Worm (Caenorhabditis elegans) whole organism, L1 larva: ENCODE data around the gene fem-3.

ENCODE experiments used
- C34B4.2 ChIP-seq: sonication (generic microtip); optimal IDR thresholded peaks from 2 replicates; lab custom pipeline; 2017; ENCODE audit warnings: mild to moderate bottlenecking, missing genetic modification characterization, missing compliant biosample characterization
- F16B12.6 ChIP-seq: fragments of 150-350 bp; optimal IDR thresholded peaks from 2 replicates; lab custom pipeline; 2014; ENCODE audit warnings: missing biosample characterization, missing genetic modification characterization
- aha-1 ChIP-seq: fragments of 150-350 bp; optimal IDR thresholded peaks from 2 replicates; lab custom pipeline; 2014; ENCODE audit warnings: missing biosample characterization, missing genetic modification characterization
- ceh-8 ChIP-seq: fragments of 200-800 bp; sonication (Bioruptor generic); optimal IDR thresholded peaks from 2 replicates; lab custom pipeline; 2018; ENCODE audit warnings: mild to moderate bottlenecking, missing genetic modification characterization, moderate library complexity, missing compliant biosample characterization
- ceh-82 ChIP-seq, 3 experiments: fragments of 150-350 bp in 1 of 3; sonication (generic microtip) in 2 of 3; optimal IDR thresholded peaks; 2 replicates each; lab custom pipeline; 2014 to 2017; ENCODE audit warnings: missing biosample characterization in 3 of 3, missing genetic modification characterization in 3 of 3
- ceh-90 ChIP-seq: sonication (generic microtip); optimal IDR thresholded peaks from 2 replicates; lab custom pipeline; 2016; ENCODE audit warnings: missing genetic modification characterization, missing compliant biosample characterization
- efl-3 ChIP-seq: fragments of 200-800 bp; sonication (Bioruptor generic); optimal IDR thresholded peaks from 2 replicates; lab custom pipeline; 2018; ENCODE audit warnings: mild to moderate bottlenecking, missing genetic modification characterization, missing compliant biosample characterization
- elt-3 ChIP-seq, 6 experiments: fragments of 150-350 bp in 1 of 6; sonication (generic microtip); optimal IDR thresholded peaks; 2 replicates each; lab custom pipeline; 2017 to 2018; ENCODE audit warnings: missing biosample characterization in 6 of 6, missing genetic modification characterization in 6 of 6, inconsistent platforms in 1 of 6
- fkh-4 ChIP-seq: sonication (generic microtip); optimal IDR thresholded peaks from 2 replicates; lab custom pipeline; 2016; ENCODE audit warnings: missing compliant biosample characterization, missing genetic modification characterization, borderline replicate concordance
- fkh-8 ChIP-seq: sonication (generic microtip); optimal IDR thresholded peaks from 2 replicates; lab custom pipeline; 2016; ENCODE audit warnings: mild to moderate bottlenecking, missing genetic modification characterization, missing compliant biosample characterization
- grh-1 ChIP-seq: fragments of 200-800 bp; sonication (Bioruptor generic); IDR thresholded peaks from 2 replicates; pipeline ENCODE4 v1.3.6; 2022; ENCODE audit warnings: missing genetic modification reagents, missing genetic modification characterization, missing compliant biosample characterization
- hlh-17 ChIP-seq: fragments of 200-800 bp; sonication (Bioruptor generic); optimal IDR thresholded peaks from 2 replicates; lab custom pipeline; 2018; ENCODE audit warnings: missing genetic modification characterization, mild to moderate bottlenecking, missing compliant biosample characterization, moderate library complexity, borderline replicate concordance
- hlh-4 ChIP-seq: sonication (generic microtip); optimal IDR thresholded peaks from 2 replicates; lab custom pipeline; 2016; ENCODE audit warnings: mild to moderate bottlenecking, missing genetic modification characterization, missing compliant biosample characterization
- hpl-2 ChIP-seq: fragments of 150-350 bp; optimal IDR thresholded peaks from 2 replicates; lab custom pipeline; 2014; ENCODE audit warnings: missing biosample characterization, missing genetic modification reagents, missing genetic modification characterization
- jun-1 ChIP-seq: fragments of 150-350 bp; optimal IDR thresholded peaks from 2 replicates; lab custom pipeline; 2014; ENCODE audit warnings: missing biosample characterization, missing genetic modification reagents, missing genetic modification characterization
- lin-13 ChIP-seq: fragments of 150-350 bp; optimal IDR thresholded peaks from 2 replicates; lab custom pipeline; 2014; ENCODE audit warnings: missing biosample characterization, missing genetic modification reagents, missing genetic modification characterization
- lin-14 ChIP-seq: fragments of 200-800 bp; sonication (Bioruptor generic); optimal IDR thresholded peaks from 2 replicates; lab custom pipeline; 2018; ENCODE audit warnings: mild to moderate bottlenecking, missing genetic modification characterization, moderate library complexity, missing compliant biosample characterization
- lin-15B ChIP-seq: fragments of 150-350 bp; sonication (generic microtip); optimal IDR thresholded peaks from 3 replicates; lab custom pipeline; 2014; ENCODE audit warnings: missing biosample characterization, missing genetic modification characterization
- lin-39 ChIP-seq: fragments of 150-350 bp; optimal IDR thresholded peaks from 2 replicates; lab custom pipeline; 2014; ENCODE audit warnings: missing biosample characterization, missing genetic modification reagents, missing genetic modification characterization
- lir-3 ChIP-seq: sonication (generic microtip); optimal IDR thresholded peaks from 2 replicates; lab custom pipeline; 2016; ENCODE audit warnings: mild to moderate bottlenecking, missing genetic modification characterization, moderate library complexity, missing compliant biosample characterization; ENCODE audit not compliant: poor library complexity
- lsy-2 ChIP-seq, 2 experiments: fragments of 150-350 bp; optimal IDR thresholded peaks; 2 replicates each; lab custom pipeline; 2014; ENCODE audit warnings: missing biosample characterization in 2 of 2, missing genetic modification characterization in 2 of 2
- mdl-1 ChIP-seq, 2 experiments: fragments of 150-350 bp; optimal IDR thresholded peaks; 2 replicates each; lab custom pipeline; 2014 to 2017; ENCODE audit warnings: missing biosample characterization in 2 of 2, missing genetic modification characterization in 2 of 2, inconsistent platforms in 1 of 2
- mep-1 ChIP-seq: fragments of 150-350 bp; optimal IDR thresholded peaks from 2 replicates; lab custom pipeline; 2014; ENCODE audit warnings: missing biosample characterization, missing genetic modification characterization
- nhr-11 ChIP-seq: fragments of 150-350 bp; optimal IDR thresholded peaks from 2 replicates; lab custom pipeline; 2014; ENCODE audit warnings: missing biosample characterization, missing genetic modification characterization
- nhr-12 ChIP-seq: sonication (generic microtip); optimal IDR thresholded peaks from 2 replicates; lab custom pipeline; 2017; ENCODE audit warnings: missing biosample characterization, missing genetic modification characterization
- nhr-20 ChIP-seq: sonication (generic microtip); optimal IDR thresholded peaks from 2 replicates; lab custom pipeline; 2016; ENCODE audit warnings: mild to moderate bottlenecking, missing genetic modification characterization, missing compliant biosample characterization
- nhr-28 ChIP-seq: fragments of 150-350 bp; optimal IDR thresholded peaks from 2 replicates; lab custom pipeline; 2014; ENCODE audit warnings: missing biosample characterization, missing genetic modification characterization
- nhr-47 ChIP-seq: sonication (generic microtip); optimal IDR thresholded peaks from 2 replicates; lab custom pipeline; 2016; ENCODE audit warnings: mild to moderate bottlenecking, missing genetic modification characterization, moderate library complexity, missing compliant biosample characterization
- nhr-71 ChIP-seq: sonication (generic microtip); optimal IDR thresholded peaks from 2 replicates; lab custom pipeline; 2016; ENCODE audit warnings: mild to moderate bottlenecking, missing genetic modification characterization, moderate library complexity, missing compliant biosample characterization
- nhr-84 ChIP-seq: sonication (generic microtip); optimal IDR thresholded peaks from 2 replicates; lab custom pipeline; 2017; ENCODE audit warnings: missing biosample characterization, missing genetic modification characterization
- nhr-85 ChIP-seq: sonication (generic microtip); peaks from one replicate; lab custom pipeline; 2016; ENCODE audit warnings: missing genetic modification characterization, inconsistent platforms, missing compliant biosample characterization
- pax-3 ChIP-seq: fragments of 200-800 bp; sonication (Bioruptor generic); optimal IDR thresholded peaks from 2 replicates; lab custom pipeline; 2018; ENCODE audit warnings: mild to moderate bottlenecking, missing genetic modification characterization, moderate library complexity, missing compliant biosample characterization
- pqm-1 ChIP-seq: sonication (generic microtip); optimal IDR thresholded peaks from 3 replicates; lab custom pipeline; 2017; ENCODE audit warnings: missing biosample characterization, missing genetic modification characterization
- snpc-4 ChIP-seq: fragments of 150-350 bp; optimal IDR thresholded peaks from 2 replicates; lab custom pipeline; 2014; ENCODE audit warnings: missing biosample characterization, missing genetic modification characterization
- sptf-1 ChIP-seq: fragments of 150-350 bp; optimal IDR thresholded peaks from 2 replicates; lab custom pipeline; 2014; ENCODE audit warnings: missing biosample characterization, missing genetic modification characterization
- sup-37 ChIP-seq: fragments of 200-800 bp; sonication (Bioruptor generic); optimal IDR thresholded peaks from 2 replicates; lab custom pipeline; 2018; ENCODE audit warnings: mild to moderate bottlenecking, missing genetic modification characterization, missing compliant biosample characterization
- tbx-2 ChIP-seq: sonication (generic microtip); optimal IDR thresholded peaks from 2 replicates; lab custom pipeline; 2016; ENCODE audit warnings: missing genetic modification characterization, missing compliant biosample characterization
- unc-130 ChIP-seq: fragments of 150-350 bp; optimal IDR thresholded peaks from 2 replicates; lab custom pipeline; 2017; ENCODE audit warnings: missing biosample characterization, missing genetic modification characterization, inconsistent platforms
- unc-98 ChIP-seq: fragments of 200-800 bp; sonication (Bioruptor generic); IDR thresholded peaks from 2 replicates; pipeline ENCODE4 v1.3.6; 2022; ENCODE audit warnings: missing genetic modification characterization, missing compliant biosample characterization
- vab-15 ChIP-seq: sonication (generic microtip); optimal IDR thresholded peaks from 2 replicates; lab custom pipeline; 2017; ENCODE audit warnings: missing genotype, mild to moderate bottlenecking, missing genetic modification characterization, missing compliant biosample characterization
- xbp-1 ChIP-seq: sonication (generic microtip); optimal IDR thresholded peaks from 2 replicates; lab custom pipeline; 2016; ENCODE audit warnings: missing genetic modification characterization, missing compliant biosample characterization
- zag-1 ChIP-seq: fragments of 150-350 bp; optimal IDR thresholded peaks from 2 replicates; lab custom pipeline; 2014; ENCODE audit warnings: missing biosample characterization, missing genetic modification characterization
- zip-4 ChIP-seq: fragments of 200-800 bp; sonication (Bioruptor generic); optimal IDR thresholded peaks from 2 replicates; lab custom pipeline; 2018; ENCODE audit warnings: mild to moderate bottlenecking, missing genetic modification characterization, moderate library complexity, missing compliant biosample characterization
- ztf-11 ChIP-seq, 2 experiments: sonication (generic microtip); optimal IDR thresholded peaks; 2 replicates each; lab custom pipeline; 2016 to 2017; ENCODE audit warnings: missing genetic modification characterization in 2 of 2, missing biosample characterization in 1 of 2, missing compliant biosample characterization in 1 of 2

fem-3 gene

DNA sequence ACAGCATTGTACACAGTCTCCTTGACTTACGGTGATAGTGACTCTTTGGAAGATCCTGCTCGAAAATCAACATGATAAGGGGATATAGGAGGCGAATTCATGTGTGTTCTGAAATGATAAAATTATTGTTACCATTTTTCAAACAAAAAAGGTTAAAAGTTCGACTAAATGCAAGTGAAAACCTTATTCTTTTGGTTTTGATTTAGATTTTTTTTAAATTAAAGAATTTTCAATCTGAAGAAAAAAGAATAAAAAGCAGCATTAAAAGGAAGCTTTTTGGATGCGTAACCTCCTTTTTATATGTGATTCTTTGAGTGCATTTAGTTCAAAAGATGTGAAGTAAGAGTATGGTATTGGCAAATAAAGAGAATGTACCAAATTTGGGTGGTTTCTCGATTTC, 30.6 kb downstream of the fem-3 start, which contains the start of gene delm-1:
Gene delm-1 (minus strand): TSS at position 101 of the 400 bp plus-strand sequence.
- TF ChIP-seq pqm-1 (tag; lab: Kevin White, UChicago), result no peak
- TF ChIP-seq lin-39 (tag; lab: Kevin White, UChicago), result no peak
- TF ChIP-seq vab-15, result no peak
- no peak for TF ChIP-seq lir-3 (tag; lab: Kevin White, UChicago)
- no peak for TF ChIP-seq nhr-28 (tag; lab: Kevin White, UChicago)
- no peak for TF ChIP-seq efl-3 (GFP tag; lab: Kevin White, UChicago)
- no peak for TF ChIP-seq hlh-4 (tag; lab: Kevin White, UChicago)
- TF ChIP-seq mep-1 (tag; lab: Kevin White, UChicago), result no peak
- TF ChIP-seq snpc-4 (tag; lab: Kevin White, UChicago), result no peak
- TF ChIP-seq lin-14 (GFP tag; lab: Kevin White, UChicago), result no peak
- no peak for TF ChIP-seq lin-15B (tag; lab: Kevin White, UChicago)
- TF ChIP-seq nhr-84 (tag; lab: Kevin White, UChicago), result no peak
- no peak for TF ChIP-seq tbx-2 (tag; lab: Kevin White, UChicago)
- no peak for TF ChIP-seq ceh-8 (GFP tag; lab: Kevin White, UChicago)
- no peak for TF ChIP-seq aha-1
- TF ChIP-seq nhr-71 (tag; lab: Kevin White, UChicago), result no peak
- no peak for TF ChIP-seq nhr-47 (tag; lab: Kevin White, UChicago)
- TF ChIP-seq mdl-1 (tag; optimal IDR thresholded peaks at IDR 0.05; lab: Kevin White, UChicago), result no peak
- TF ChIP-seq zag-1 (tag; lab: Kevin White, UChicago), result no peak
- TF ChIP-seq zip-4 (GFP tag; lab: Kevin White, UChicago), result no peak

ce11 chrIV:9140172-9140805, 35.5 kb downstream of the fem-3 start:
- TF ChIP-seq lin-13 (GFP tag; lab: Kevin White, UChicago) (no peak), hlh-17 (GFP tag; lab: Kevin White, UChicago) (no peak), lin-15B (tag; lab: Kevin White, UChicago) (no peak), zag-1 (tag; lab: Kevin White, UChicago) (no peak), ceh-90 (tag; lab: Kevin White, UChicago) (no peak), hpl-2 (GFP tag; lab: Kevin White, UChicago) (no peak), sup-37 (no peak), lin-14 (GFP tag; lab: Kevin White, UChicago) (no peak), ceh-8 (GFP tag; lab: Kevin White, UChicago) (no peak), zip-4 (GFP tag; lab: Kevin White, UChicago) (no peak), nhr-85 (no peak), lsy-2 (tag; optimal IDR thresholded peaks at IDR 0.05; lab: Kevin White, UChicago) (no peak), jun-1 (tag; lab: Kevin White, UChicago) (no peak), C34B4.2 (tag; lab: Kevin White, UChicago) (no peak), snpc-4 (tag; lab: Kevin White, UChicago) (no peak), pax-3 (no peak), ceh-82 (tag; optimal IDR thresholded peaks at IDR 0.05; lab: Kevin White, UChicago) (no peak), nhr-12 (no peak), unc-130 (tag; lab: Kevin White, UChicago) (no peak), ztf-11 (tag; optimal IDR thresholded peaks at IDR 0.05; lab: Kevin White, UChicago) (no peak)

- TF ChIP-seq unc-98 (GFP tag; lab: Robert Waterston, UW) (no peak), nhr-85 (no peak), lir-3 (tag; lab: Kevin White, UChicago) (no peak), ceh-90 (tag; lab: Kevin White, UChicago) (no peak), lin-39 (tag; lab: Kevin White, UChicago) (no peak), sptf-1 (tag; lab: Kevin White, UChicago) (no peak), fkh-8 (tag; lab: Kevin White, UChicago) (no peak), ztf-11 (tag; optimal IDR thresholded peaks at IDR 0.05; lab: Kevin White, UChicago) (no peak), nhr-20 (tag; lab: Kevin White, UChicago) (no peak), lin-15B (tag; lab: Kevin White, UChicago) (no peak), snpc-4 (tag; lab: Kevin White, UChicago) (no peak), jun-1 (tag; lab: Kevin White, UChicago) (no peak), xbp-1 (tag; lab: Kevin White, UChicago) (no peak), unc-130 (tag; lab: Kevin White, UChicago) (no peak), fkh-4 (tag; lab: Kevin White, UChicago) (no peak), F16B12.6 (tag; lab: Kevin White, UChicago) (no peak), grh-1 (GFP tag; lab: Robert Waterston, UW) (no peak), nhr-11 (no peak), elt-3 (tag; optimal IDR thresholded peaks at IDR 0.05; lab: Kevin White, UChicago) (no peak)
Measured at ce11 chrIV:9144405-9144804, 39.6 kb downstream of the fem-3 start, which contains the start of gene flp-1. Gene flp-1 (plus strand): TSS chrIV:9144705.
